Worm (Caenorhabditis elegans) whole organism, midembryonic: Measurements from ENCODE around the gene T10H4.4.
"Not testable (repeated sequence)": the region's sequence is repeated elsewhere in the genome, so short reads cannot be mapped to it uniquely, and the experiment has no call there.

ENCODE experiments used
- flt-1 ChIP-seq: fragments of 200-800 bp; sonication (Bioruptor generic); IDR thresholded peaks from 2 replicates; pipeline ENCODE4 v1.3.6; 2022; ENCODE audit warnings: missing genetic modification characterization, missing compliant biosample characterization
- klf-2 ChIP-seq: fragments of 200-800 bp; sonication (Bioruptor generic); conservative IDR thresholded peaks from 2 replicates; pipeline ENCODE4 v1.3.6; 2022; ENCODE audit warnings: missing genetic modification reagents, missing genetic modification characterization, missing compliant biosample characterization
- med-1 ChIP-seq: sonication (generic microtip); optimal IDR thresholded peaks from 2 replicates; lab custom pipeline; 2017; ENCODE audit warnings: missing genetic modification characterization, mild to moderate bottlenecking, missing compliant biosample characterization, antibody characterized with exemption, missing genetic modification reagents; ENCODE audit not compliant: insufficient read depth

DNA sequence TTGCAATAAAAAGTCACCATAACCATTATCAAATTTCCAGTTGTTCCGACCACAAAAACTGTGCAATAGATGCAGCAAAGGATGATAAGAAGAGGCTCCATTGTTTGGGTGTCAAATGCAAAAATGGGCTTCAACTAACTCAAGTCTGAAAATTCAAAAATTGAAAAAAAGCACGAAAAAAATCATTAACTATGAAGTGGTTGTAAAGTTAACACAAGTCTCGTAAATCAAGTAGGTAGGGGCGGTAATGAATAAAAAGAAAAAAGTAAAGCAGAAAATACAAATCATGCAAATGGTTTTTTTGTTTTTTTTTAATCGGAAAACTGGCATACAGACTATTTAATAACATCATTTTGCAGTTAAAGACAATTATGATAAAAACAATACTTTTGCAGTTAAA is 15.5 kb downstream of the T10H4.4 start, which contains the start of gene srsx-39:
- not testable (repeated sequence) for TF ChIP-seq klf-2; med-1 (GFP tag; lab: Kevin White, UChicago); flt-1
